Fruit fly (Drosophila melanogaster) whole organism: ENCODE results near the gene GstD10.

ENCODE experiments used
- CG8478 ChIP-seq: fragments of >200 bp; optimal IDR thresholded peaks from 2 replicates; lab custom pipeline; 2018; ENCODE audit warnings: inconsistent platforms
- Dll ChIP-seq: fragments of >200 bp; optimal IDR thresholded peaks from 2 replicates; lab custom pipeline; 2017
- EcR ChIP-seq, 2 experiments: fragments of >200 bp; optimal IDR thresholded peaks; 2 replicates each; lab custom pipeline; 2017; ENCODE audit warnings: missing biosample characterization in 2 of 2, missing genetic modification characterization in 2 of 2, missing genetic modification reagents in 2 of 2
- psq ChIP-seq: fragments of >200 bp; optimal IDR thresholded peaks from 2 replicates; lab custom pipeline; 2017
- usp ChIP-seq: fragments of >200 bp; optimal IDR thresholded peaks from 2 replicates; lab custom pipeline; 2017; ENCODE audit warnings: missing biosample characterization, missing genetic modification characterization, mixed read lengths

dm6 chr3R:12406235-12407196 lies 41.0 kb upstream of the GstD10 start, which contains the start of gene CG5167:
- no peak for TF ChIP-seq EcR (GFP tag; optimal IDR thresholded peaks at IDR 0.05; lab: Kevin White, UChicago)
- no peak for TF ChIP-seq CG8478 (lab: Kevin White, UChicago)
- TF ChIP-seq Dll (lab: Kevin White, UChicago): no peak
- TF ChIP-seq usp (GFP tag; lab: Kevin White, UChicago): no peak
- no peak for TF ChIP-seq psq (lab: Kevin White, UChicago)
